Fruit fly (Drosophila melanogaster) whole organism, prepupa: Measurements from ENCODE around the gene Mau2.

Source experiments
- Blimp-1 ChIP-seq: fragments of 200-800 bp; sonication (Bioruptor generic); optimal IDR thresholded peaks from 3 replicates; lab custom pipeline; 2017; ENCODE audit warnings: missing biosample characterization, missing genetic modification characterization, mild to moderate bottlenecking, moderate library complexity, missing genetic modification reagents
- CG10669 ChIP-seq: fragments of 200-800 bp; sonication (Bioruptor generic); optimal IDR thresholded peaks from 3 replicates; lab custom pipeline; 2018; ENCODE audit warnings: missing biosample characterization, mild to moderate bottlenecking, missing genetic modification characterization, moderate library complexity
- CG11294 ChIP-seq: fragments of 200-800 bp; sonication (Bioruptor generic); IDR thresholded peaks from 2 replicates; pipeline ENCODE4 v1.3.6; 2022; ENCODE audit warnings: missing biosample characterization, missing genetic modification characterization
- CG1621 ChIP-seq: fragments of 200-800 bp; sonication (Bioruptor generic); optimal IDR thresholded peaks from 3 replicates; lab custom pipeline; 2018; ENCODE audit warnings: missing biosample characterization, mild to moderate bottlenecking, missing genetic modification characterization
- CG6792 ChIP-seq: fragments of 200-800 bp; sonication (Bioruptor generic); optimal IDR thresholded peaks from 3 replicates; lab custom pipeline; 2016; ENCODE audit warnings: missing biosample characterization, missing genetic modification characterization
- Gug ChIP-seq: fragments of 200-800 bp; sonication (Bioruptor generic); IDR thresholded peaks from 2 replicates; pipeline ENCODE4 v1.3.6; 2022; ENCODE audit warnings: missing biosample characterization, missing genetic modification characterization
- Lpt ChIP-seq: fragments of 200-800 bp; sonication (Bioruptor generic); optimal IDR thresholded peaks from 3 replicates; lab custom pipeline; 2016; ENCODE audit warnings: missing biosample characterization, missing genetic modification characterization
- Sox15 ChIP-seq: fragments of 200-800 bp; sonication (Bioruptor generic); optimal IDR thresholded peaks from 3 replicates; lab custom pipeline; 2016; ENCODE audit warnings: missing biosample characterization, missing genetic modification characterization
- eg ChIP-seq: fragments of 200-800 bp; sonication (Bioruptor generic); IDR thresholded peaks from 3 replicates; pipeline ENCODE4 v1.3.6; 2022; ENCODE audit warnings: missing biosample characterization, missing genetic modification characterization

The Mau2 gene

dm6 chr3R:15250454-15250853 lies 41.5 kb downstream of the Mau2 start (continued):
- peak; percentile 46 for TF ChIP-seq CG6792 (GFP tag; lab: Kevin White, UChicago)
- no peak for TF ChIP-seq CG10669 (GFP tag; lab: Kevin White, UChicago)
- peak; percentile 65; the same call in 1 of the 2 replicates for TF ChIP-seq CG11294 (GFP tag; lab: Robert Waterston, UW)
- TF ChIP-seq Blimp-1 (GFP tag; lab: Kevin White, UChicago), result no peak
- TF ChIP-seq Gug (GFP tag; lab: Robert Waterston, UW), result peak; percentile 58
- TF ChIP-seq Sox15, result no peak
- no peak for TF ChIP-seq CG1621 (tag; lab: Kevin White, UChicago)
- no peak for TF ChIP-seq Lpt (GFP tag; lab: Kevin White, UChicago)
- peak; percentile 74; the same call in 1 of the 3 replicates for TF ChIP-seq eg (GFP tag; lab: Robert Waterston, UW)
